Worm (Caenorhabditis elegans) whole organism, young adult: Measurements from ENCODE around the gene B0507.5.
A peak's percentile ranks its signal among the peaks of the same experiment; 100 is the strongest.
"Not testable (repeated sequence)": the region's sequence is repeated elsewhere in the genome, so short reads cannot be mapped to it uniquely, and the experiment has no call there.

ENCODE experiments used
- B0035.1 ChIP-seq: sonication (generic microtip); optimal IDR thresholded peaks from 2 replicates; lab custom pipeline; 2016; ENCODE audit warnings: missing genetic modification characterization, mild to moderate bottlenecking, missing compliant biosample characterization, missing genotype, missing genetic modification reagents
- B0261.1 ChIP-seq: sonication (generic microtip); optimal IDR thresholded peaks from 2 replicates; lab custom pipeline; 2016; ENCODE audit warnings: mild to moderate bottlenecking, missing genetic modification characterization, moderate library complexity, missing compliant biosample characterization
- C06A6.2 ChIP-seq: fragments of 200-800 bp; sonication (Bioruptor generic); conservative IDR thresholded peaks from 2 replicates; pipeline ENCODE4 v1.3.6; 2022; ENCODE audit warnings: missing genetic modification characterization, missing compliant biosample characterization
- F23B12.7 ChIP-seq: sonication (generic microtip); optimal IDR thresholded peaks from 2 replicates; lab custom pipeline; 2017; ENCODE audit warnings: missing genetic modification characterization, mild to moderate bottlenecking, missing compliant biosample characterization, antibody characterized with exemption, moderate library complexity; ENCODE audit not compliant: insufficient read depth
- F49E8.2 ChIP-seq: sonication (generic microtip); optimal IDR thresholded peaks from 3 replicates; lab custom pipeline; 2017; ENCODE audit warnings: missing genetic modification characterization, mild to moderate bottlenecking, missing compliant biosample characterization, antibody characterized with exemption, moderate library complexity; ENCODE audit not compliant: insufficient read depth
- F55B11.4 ChIP-seq: sonication (generic microtip); optimal IDR thresholded peaks from 2 replicates; lab custom pipeline; 2016; ENCODE audit warnings: missing compliant biosample characterization, missing genetic modification characterization, borderline replicate concordance; ENCODE audit not compliant: insufficient read depth
- K12H6.12 ChIP-seq: fragments of 200-800 bp; sonication (Bioruptor generic); optimal IDR thresholded peaks from 2 replicates; lab custom pipeline; 2018; ENCODE audit warnings: mild to moderate bottlenecking, missing genetic modification characterization, missing compliant biosample characterization
- Y53G8AR.9 ChIP-seq: fragments of 200-800 bp; sonication (Bioruptor generic); conservative IDR thresholded peaks from 2 replicates; pipeline ENCODE4 v1.3.6; 2022; ENCODE audit warnings: missing genetic modification reagents, missing genetic modification characterization, missing compliant biosample characterization
- akir-1 ChIP-seq: fragments of 200-800 bp; sonication (Bioruptor generic); optimal IDR thresholded peaks from 2 replicates; lab custom pipeline; 2018; ENCODE audit warnings: mild to moderate bottlenecking, missing genetic modification characterization, moderate library complexity, missing compliant biosample characterization
- athp-1 ChIP-seq: sonication (generic microtip); optimal IDR thresholded peaks from 2 replicates; lab custom pipeline; 2017; ENCODE audit warnings: mild to moderate bottlenecking, missing genetic modification characterization, missing compliant biosample characterization
- attf-3 ChIP-seq: fragments of 200-800 bp; sonication (Bioruptor generic); conservative IDR thresholded peaks from 2 replicates; pipeline ENCODE4 v1.3.6; 2022; ENCODE audit warnings: missing genetic modification reagents, missing genetic modification characterization, missing compliant biosample characterization
- ccch-3 ChIP-seq: fragments of 200-800 bp; sonication (Bioruptor generic); optimal IDR thresholded peaks from 2 replicates; lab custom pipeline; 2018; ENCODE audit warnings: mild to moderate bottlenecking, missing genetic modification characterization, missing compliant biosample characterization
- ceh-100 ChIP-seq: fragments of 200-800 bp; sonication (Bioruptor generic); IDR thresholded peaks from 2 replicates; pipeline ENCODE4 v1.3.6; 2022; ENCODE audit warnings: missing genetic modification reagents, missing genetic modification characterization, missing compliant biosample characterization
- ceh-40 ChIP-seq: fragments of 200-800 bp; sonication (Bioruptor generic); IDR thresholded peaks from 2 replicates; pipeline ENCODE4 v1.3.6; 2022; ENCODE audit warnings: missing genetic modification characterization, missing compliant biosample characterization
- ceh-79 ChIP-seq: sonication (generic microtip); optimal IDR thresholded peaks from 2 replicates; lab custom pipeline; 2017; ENCODE audit warnings: mild to moderate bottlenecking, missing genetic modification characterization, missing compliant biosample characterization
- ceh-91 ChIP-seq: fragments of 200-800 bp; sonication (Bioruptor generic); IDR thresholded peaks from 2 replicates; pipeline ENCODE4 v1.3.6; 2022; ENCODE audit warnings: missing genetic modification reagents, missing genetic modification characterization, missing compliant biosample characterization
- die-1 ChIP-seq: sonication (generic microtip); optimal IDR thresholded peaks from 2 replicates; lab custom pipeline; 2016; ENCODE audit warnings: missing genotype, mild to moderate bottlenecking, missing genetic modification characterization, missing compliant biosample characterization
- fkh-3 ChIP-seq: sonication (generic microtip); optimal IDR thresholded peaks from 2 replicates; lab custom pipeline; 2016; ENCODE audit warnings: mild to moderate bottlenecking, missing genetic modification characterization, missing compliant biosample characterization
- lag-1 ChIP-seq: fragments of 200-800 bp; sonication (Bioruptor generic); IDR thresholded peaks from 2 replicates; pipeline ENCODE4 v1.3.6; 2022; ENCODE audit warnings: missing genetic modification reagents, missing genetic modification characterization, missing compliant biosample characterization
- lin-35 ChIP-seq, 3 experiments: fragments of 150-350 bp in 2 of 3; sonication (generic microtip) in 1 of 3; optimal IDR thresholded peaks; 2 replicates each; lab custom pipeline; 2014 to 2018; ENCODE audit warnings: missing biosample characterization in 3 of 3, missing genetic modification characterization in 3 of 3, missing genetic modification reagents in 3 of 3
- lir-1 ChIP-seq: fragments of 200-800 bp; sonication (Bioruptor generic); conservative IDR thresholded peaks from 2 replicates; pipeline ENCODE4 v1.3.6; 2022; ENCODE audit warnings: missing genetic modification reagents, missing genetic modification characterization, missing compliant biosample characterization
- lsl-1 ChIP-seq: fragments of 200-800 bp; sonication (Bioruptor generic); optimal IDR thresholded peaks from 2 replicates; lab custom pipeline; 2018; ENCODE audit warnings: mild to moderate bottlenecking, missing genetic modification characterization, moderate library complexity, missing compliant biosample characterization
- lsy-27 ChIP-seq: sonication (generic microtip); optimal IDR thresholded peaks from 2 replicates; lab custom pipeline; 2017; ENCODE audit warnings: missing genetic modification characterization, mild to moderate bottlenecking, missing compliant biosample characterization, antibody characterized with exemption, missing genotype, borderline replicate concordance; ENCODE audit not compliant: insufficient read depth
- madf-10 ChIP-seq: sonication (generic microtip); optimal IDR thresholded peaks from 2 replicates; lab custom pipeline; 2016; ENCODE audit warnings: mild to moderate bottlenecking, missing genetic modification characterization, missing compliant biosample characterization
- mcd-1 ChIP-seq: fragments of 200-800 bp; sonication (Bioruptor generic); IDR thresholded peaks from 2 replicates; pipeline ENCODE4 v1.3.6; 2022; ENCODE audit warnings: missing genetic modification reagents, missing genetic modification characterization, missing compliant biosample characterization
- mel-28 ChIP-seq: sonication (generic microtip); optimal IDR thresholded peaks from 2 replicates; lab custom pipeline; 2016; ENCODE audit warnings: borderline replicate concordance, mild to moderate bottlenecking, missing genetic modification characterization, missing compliant biosample characterization
- nfya-2 ChIP-seq: fragments of 200-800 bp; sonication (Bioruptor generic); IDR thresholded peaks from 2 replicates; pipeline ENCODE4 v1.3.6; 2022; ENCODE audit warnings: missing genetic modification reagents, missing genetic modification characterization, missing compliant biosample characterization
- nfyb-1 ChIP-seq: fragments of 200-800 bp; sonication (Bioruptor generic); IDR thresholded peaks from 2 replicates; pipeline ENCODE4 v1.3.6; 2022; ENCODE audit warnings: missing genetic modification reagents, missing genetic modification characterization, missing compliant biosample characterization
- nhr-120 ChIP-seq: fragments of 200-800 bp; sonication (Bioruptor generic); IDR thresholded peaks from 2 replicates; pipeline ENCODE4 v1.3.6; 2022; ENCODE audit warnings: missing genetic modification characterization, missing compliant biosample characterization
- nhr-179 ChIP-seq: sonication (generic microtip); optimal IDR thresholded peaks from 2 replicates; lab custom pipeline; 2016; ENCODE audit warnings: mild to moderate bottlenecking, missing genetic modification characterization, missing compliant biosample characterization
- nhr-80 ChIP-seq: sonication (generic microtip); optimal IDR thresholded peaks from 2 replicates; lab custom pipeline; 2016; ENCODE audit warnings: missing genetic modification characterization, missing compliant biosample characterization
- sea-2 ChIP-seq: fragments of 200-800 bp; sonication (Bioruptor generic); IDR thresholded peaks from 2 replicates; pipeline ENCODE4 v1.3.6; 2022; ENCODE audit warnings: missing genetic modification characterization, missing compliant biosample characterization
- tbx-9 ChIP-seq: sonication (generic microtip); optimal IDR thresholded peaks from 2 replicates; lab custom pipeline; 2016; ENCODE audit warnings: borderline replicate concordance, missing genetic modification characterization, inconsistent platforms, missing compliant biosample characterization
- xnd-1 ChIP-seq: sonication (generic microtip); optimal IDR thresholded peaks from 2 replicates; lab custom pipeline; 2016; ENCODE audit warnings: missing genotype, missing genetic modification reagents, missing genetic modification characterization, missing compliant biosample characterization

Gene B0507.5

DNA sequence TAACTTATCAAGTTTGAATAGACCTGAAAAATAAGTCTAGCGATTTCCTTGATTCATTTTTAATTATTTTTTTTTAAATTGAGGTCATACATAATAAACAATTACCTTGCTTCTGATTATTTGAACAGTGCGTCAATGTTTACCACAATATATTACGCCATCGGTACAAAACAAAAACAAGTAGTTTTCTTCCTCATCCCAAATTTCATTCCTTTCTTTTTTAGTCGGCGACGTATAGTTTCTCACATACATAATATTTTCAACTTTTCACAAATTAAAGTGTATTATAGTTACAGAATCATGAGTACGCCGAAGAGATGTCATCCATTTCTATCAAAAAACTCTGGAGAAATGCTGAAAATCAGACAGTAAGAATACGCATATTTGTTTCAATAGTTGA is 27.3 kb upstream of the B0507.5 start, which contains the start of gene droe-8:
Gene droe-8 (plus strand): TSS at position 301 of the 400 bp plus-strand sequence.
- not testable (repeated sequence) for TF ChIP-seq lin-35 (GFP tag; optimal IDR thresholded peaks at IDR 0.05; lab: Kevin White, UChicago); B0261.1 (tag; lab: Kevin White, UChicago); ccch-3 (GFP tag; lab: Kevin White, UChicago)
- TF ChIP-seq, all 124 proteins: peak for 0; not testable (repeated sequence) for 124

DNA sequence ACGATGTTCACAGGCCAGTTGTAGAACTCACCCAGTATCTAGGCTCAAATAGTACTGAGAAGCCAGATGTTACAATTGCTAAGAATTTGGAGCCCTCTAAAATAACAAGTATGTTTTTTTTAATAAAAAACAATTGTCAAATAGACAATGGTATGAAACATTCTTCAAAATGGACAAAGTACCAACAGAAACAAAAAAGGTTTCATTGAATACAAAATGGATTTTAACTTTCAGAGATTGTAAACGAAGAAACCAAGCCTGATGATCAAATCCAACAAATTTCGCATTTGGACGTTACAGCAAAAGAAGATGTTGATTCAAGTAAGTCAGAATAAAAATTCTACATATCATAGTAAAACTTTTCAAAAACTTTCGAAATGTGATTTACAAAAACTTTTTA is 26.4 kb upstream of the B0507.5 start, which contains the start of gene ZC196.9:
Gene ZC196.9 (minus strand): TSS at position 101 of the 400 bp plus-strand sequence.
- TF ChIP-seq nfyb-1 (GFP tag; lab: Robert Waterston, UW): no peak
- no peak for TF ChIP-seq nhr-120 (GFP tag; lab: Robert Waterston, UW)
- no peak for TF ChIP-seq ceh-100 (GFP tag; lab: Robert Waterston, UW)
- no peak for TF ChIP-seq nhr-179 (tag; lab: Kevin White, UChicago)
- no peak for TF ChIP-seq die-1 (tag; lab: Kevin White, UChicago)
- TF ChIP-seq ceh-79 (tag; lab: Kevin White, UChicago): no peak
- TF ChIP-seq lsy-27 (tag; lab: Kevin White, UChicago): no peak
- no peak for TF ChIP-seq ceh-91 (GFP tag; lab: Robert Waterston, UW)
- TF ChIP-seq sea-2: no peak
- TF ChIP-seq C06A6.2 (GFP tag; lab: Robert Waterston, UW): no peak
- TF ChIP-seq F49E8.2 (tag; lab: Kevin White, UChicago): no peak
- no peak for TF ChIP-seq madf-10
- no peak for TF ChIP-seq F55B11.4 (tag; lab: Kevin White, UChicago)
- no peak for TF ChIP-seq B0035.1 (tag; lab: Kevin White, UChicago)

DNA sequence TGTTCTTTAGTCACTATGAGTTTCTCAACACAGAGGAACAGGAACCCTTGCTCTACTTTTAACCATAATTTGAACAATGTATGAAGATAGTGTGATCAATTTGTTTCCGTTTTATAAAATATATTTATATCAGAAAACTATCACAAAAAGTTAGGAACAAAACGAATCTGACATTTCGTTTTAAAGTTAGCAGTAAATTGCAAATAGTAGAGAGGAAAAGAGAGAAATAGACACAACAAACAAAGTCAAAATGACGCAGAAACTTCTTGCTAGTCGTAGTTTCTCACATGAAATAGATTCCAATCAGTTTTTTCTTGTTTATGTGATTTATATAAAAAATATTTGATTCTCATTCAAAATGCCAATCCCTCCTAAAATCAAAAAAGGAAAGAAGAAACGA is 24.4 kb upstream of the B0507.5 start, which contains the start of gene ZC196.5:
Gene ZC196.5 (plus strand): TSS at position 301 of the 400 bp plus-strand sequence.
- TF ChIP-seq mel-28 (tag; lab: Kevin White, UChicago) (no peak), lir-1 (GFP tag; lab: Robert Waterston, UW) (no peak), xnd-1 (tag; lab: Kevin White, UChicago) (no peak), tbx-9 (tag; lab: Kevin White, UChicago) (no peak), lsl-1 (GFP tag; lab: Kevin White, UChicago) (no peak), nhr-80 (no peak), nfya-2 (GFP tag; lab: Robert Waterston, UW) (no peak), K12H6.12 (tag; lab: Kevin White, UChicago) (no peak), ceh-40 (GFP tag; lab: Robert Waterston, UW) (no peak), lag-1 (GFP tag; lab: Robert Waterston, UW) (no peak), fkh-3 (tag; lab: Kevin White, UChicago) (no peak), mcd-1 (GFP tag; lab: Robert Waterston, UW) (no peak), akir-1 (GFP tag; lab: Kevin White, UChicago) (no peak), Y53G8AR.9 (GFP tag; lab: Robert Waterston, UW) (no peak), ceh-91 (GFP tag; lab: Robert Waterston, UW) (no peak), athp-1 (no peak), attf-3 (no peak)

DNA sequence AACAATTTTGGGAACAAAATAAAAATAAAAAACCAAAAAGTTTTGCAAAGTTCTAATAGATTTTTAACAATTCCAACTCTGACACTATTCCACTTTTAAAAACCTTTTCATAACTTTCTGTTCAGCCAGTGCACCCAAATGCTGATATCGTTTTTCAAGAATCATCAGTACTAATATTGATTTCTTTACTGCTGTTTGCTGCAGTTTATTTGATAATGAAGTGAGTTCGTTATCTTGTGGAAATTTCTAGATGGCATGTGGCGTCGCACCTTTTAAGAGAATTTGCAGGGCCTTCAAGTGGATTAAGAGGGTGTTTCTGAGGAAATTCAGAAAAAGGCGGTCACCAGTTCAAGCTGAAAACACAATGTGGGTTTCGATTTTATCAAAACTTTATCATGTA is 22.5 kb upstream of the B0507.5 start:
- TF ChIP-seq F23B12.7 (tag; lab: Kevin White, UChicago) (no peak), nhr-80 (peak; percentile 38)
